Fruit fly (Drosophila melanogaster) whole organism, embryonic: ENCODE measurements around the gene CG4658.

Source experiments
- CG10267 ChIP-seq: fragments of 200-800 bp; sonication (Bioruptor generic); optimal IDR thresholded peaks from 2 replicates; lab custom pipeline; 2018; ENCODE audit warnings: missing biosample characterization, mild to moderate bottlenecking, missing genetic modification characterization, moderate library complexity
- CG10979 ChIP-seq: fragments of 200-800 bp; sonication (Bioruptor generic); optimal IDR thresholded peaks from 2 replicates; lab custom pipeline; 2018; ENCODE audit warnings: missing biosample characterization, mild to moderate bottlenecking, missing genetic modification characterization, moderate library complexity
- CG12942 ChIP-seq: fragments of 200-800 bp; sonication (Bioruptor generic); optimal IDR thresholded peaks from 3 replicates; lab custom pipeline; 2016; ENCODE audit warnings: missing biosample characterization, missing genetic modification characterization
- CG15479 ChIP-seq: fragments of 200-800 bp; sonication (Bioruptor generic); optimal IDR thresholded peaks from 3 replicates; lab custom pipeline; 2019; ENCODE audit warnings: missing biosample characterization, mild to moderate bottlenecking, missing genetic modification characterization, moderate library complexity
- CG15696 ChIP-seq: fragments of 200-800 bp; sonication (Bioruptor generic); optimal IDR thresholded peaks from 2 replicates; lab custom pipeline; 2019; ENCODE audit warnings: missing biosample characterization, mild to moderate bottlenecking, missing genetic modification characterization, moderate library complexity
- CG2199 ChIP-seq: fragments of 200-800 bp; sonication (Bioruptor generic); IDR thresholded peaks from 3 replicates; pipeline ENCODE4 v1.3.6; 2022; ENCODE audit warnings: missing biosample characterization, missing genetic modification characterization
- CG2712 ChIP-seq: fragments of 200-800 bp; optimal IDR thresholded peaks from 3 replicates; lab custom pipeline; 2019; ENCODE audit warnings: missing biosample characterization, mild to moderate bottlenecking, missing genetic modification characterization, moderate library complexity
- CG2889 ChIP-seq: fragments of 200-800 bp; sonication (Bioruptor generic); IDR thresholded peaks from 3 replicates; pipeline ENCODE4 v1.3.6; 2022; ENCODE audit warnings: missing biosample characterization, missing genetic modification characterization
- CG3065 ChIP-seq: fragments of 200-800 bp; sonication (Bioruptor generic); optimal IDR thresholded peaks from 2 replicates; lab custom pipeline; 2016; ENCODE audit warnings: missing biosample characterization, missing genetic modification characterization
- CG32772 ChIP-seq: fragments of 200-800 bp; sonication (Bioruptor generic); IDR thresholded peaks from 2 replicates; pipeline ENCODE4 v1.3.6; 2022; ENCODE audit warnings: missing biosample characterization, missing genetic modification characterization
- CG5180 ChIP-seq: fragments of 200-800 bp; sonication (Bioruptor generic); optimal IDR thresholded peaks from 3 replicates; lab custom pipeline; 2017; ENCODE audit warnings: missing biosample characterization, missing genetic modification characterization, mild to moderate bottlenecking, moderate library complexity, missing genetic modification reagents
- CG6254 ChIP-seq: fragments of 200-800 bp; sonication (Bioruptor generic); optimal IDR thresholded peaks from 3 replicates; lab custom pipeline; 2017; ENCODE audit warnings: mild to moderate bottlenecking, missing biosample characterization, missing genetic modification reagents, missing genetic modification characterization
- CG6654 ChIP-seq: fragments of 200-800 bp; sonication (Bioruptor generic); optimal IDR thresholded peaks from 2 replicates; lab custom pipeline; 2017; ENCODE audit warnings: missing biosample characterization, mild to moderate bottlenecking, missing genetic modification characterization
- CG6765 ChIP-seq: fragments of 200-800 bp; sonication (Bioruptor generic); optimal IDR thresholded peaks from 3 replicates; lab custom pipeline; 2017; ENCODE audit warnings: missing biosample characterization, mild to moderate bottlenecking, missing genetic modification characterization
- CG6813 ChIP-seq: fragments of 200-800 bp; sonication (Bioruptor generic); optimal IDR thresholded peaks from 2 replicates; lab custom pipeline; 2017; ENCODE audit warnings: missing biosample characterization, missing genetic modification characterization, mild to moderate bottlenecking, moderate library complexity, missing genetic modification reagents
- CG7372 ChIP-seq: fragments of 200-800 bp; sonication (Bioruptor generic); IDR thresholded peaks from 2 replicates; pipeline ENCODE4 v1.3.6; 2022; ENCODE audit warnings: missing biosample characterization, missing genetic modification characterization
- CG7987 ChIP-seq: fragments of 200-800 bp; sonication (Bioruptor generic); optimal IDR thresholded peaks from 2 replicates; lab custom pipeline; 2018; ENCODE audit warnings: missing biosample characterization, mild to moderate bottlenecking, missing genetic modification characterization, moderate library complexity
- CG9609 ChIP-seq: fragments of 200-800 bp; sonication (Bioruptor generic); optimal IDR thresholded peaks from 3 replicates; lab custom pipeline; 2016; ENCODE audit warnings: missing biosample characterization, missing genetic modification characterization
- D ChIP-seq, 2 experiments: fragments of 200-800 bp in 1 of 2; fragments of >200 bp in 1 of 2; sonication (Bioruptor generic) in 1 of 2; optimal IDR thresholded peaks; 2 replicates in 1 of 2; 3 replicates in 1 of 2; lab custom pipeline; 2017; ENCODE audit warnings: mild to moderate bottlenecking in 1 of 2, missing biosample characterization in 1 of 2, missing genetic modification characterization in 1 of 2, missing genetic modification reagents in 1 of 2
- Dbx ChIP-seq: fragments of 200-800 bp; sonication (Bioruptor generic); IDR thresholded peaks from 3 replicates; pipeline ENCODE4 v1.3.6; 2022; ENCODE audit warnings: missing biosample characterization, missing genetic modification characterization
- Dek ChIP-seq: fragments of 200-800 bp; sonication (Bioruptor generic); optimal IDR thresholded peaks from 3 replicates; lab custom pipeline; 2019; ENCODE audit warnings: missing biosample characterization, mild to moderate bottlenecking, missing genetic modification characterization, moderate library complexity
- E2f1 ChIP-seq: fragments of 200-800 bp; sonication (Bioruptor generic); IDR thresholded peaks from 2 replicates; pipeline ENCODE4 v1.3.6; 2022; ENCODE audit warnings: missing biosample characterization, missing genetic modification characterization
- Hmx ChIP-seq: fragments of 200-800 bp; sonication (Bioruptor generic); optimal IDR thresholded peaks from 2 replicates; lab custom pipeline; 2016; ENCODE audit warnings: missing biosample characterization, missing genetic modification characterization
- Hr3 ChIP-seq: fragments of 200-800 bp; sonication (Bioruptor generic); optimal IDR thresholded peaks from 3 replicates; lab custom pipeline; 2016; ENCODE audit warnings: missing biosample characterization, missing genetic modification characterization
- Hr51 ChIP-seq, 2 experiments: fragments of 200-800 bp; sonication (Bioruptor generic); optimal IDR thresholded peaks; 2 replicates in 1 of 2; 3 replicates in 1 of 2; lab custom pipeline; 2016 to 2018; ENCODE audit warnings: missing biosample characterization in 2 of 2, missing genetic modification characterization in 2 of 2, mild to moderate bottlenecking in 1 of 2, moderate library complexity in 1 of 2
- Kr ChIP-seq: fragments of 200-800 bp; sonication (Bioruptor generic); optimal IDR thresholded peaks from 2 replicates; lab custom pipeline; 2017; ENCODE audit warnings: missing biosample characterization, mild to moderate bottlenecking, missing genetic modification characterization
- ash1 ChIP-seq: fragments of 200-800 bp; sonication (Bioruptor generic); optimal IDR thresholded peaks from 2 replicates; lab custom pipeline; 2018; ENCODE audit warnings: missing biosample characterization, mild to moderate bottlenecking, missing genetic modification characterization
- corto ChIP-seq: fragments of 200-800 bp; sonication (Bioruptor generic); optimal IDR thresholded peaks from 2 replicates; lab custom pipeline; 2016; ENCODE audit warnings: missing biosample characterization, mild to moderate bottlenecking, missing genetic modification characterization, moderate library complexity
- cwo ChIP-seq: fragments of 200-800 bp; sonication (Bioruptor generic); optimal IDR thresholded peaks from 3 replicates; lab custom pipeline; 2017; ENCODE audit warnings: missing biosample characterization, missing genetic modification characterization, mild to moderate bottlenecking, moderate library complexity, missing genetic modification reagents
- ewg ChIP-seq: fragments of 200-800 bp; sonication (Bioruptor generic); optimal IDR thresholded peaks from 3 replicates; lab custom pipeline; 2017; ENCODE audit warnings: mild to moderate bottlenecking, missing biosample characterization, missing genetic modification reagents, missing genetic modification characterization
- fru ChIP-seq: fragments of >200 bp; optimal IDR thresholded peaks from 2 replicates; lab custom pipeline; 2017
- hbn ChIP-seq: fragments of 200-800 bp; sonication (Bioruptor generic); IDR thresholded peaks from 2 replicates; pipeline ENCODE4 v1.3.6; 2022; ENCODE audit warnings: missing biosample characterization, missing genetic modification characterization; ENCODE audit not compliant: partially characterized antibody
- hkb ChIP-seq, 2 experiments: fragments of 200-800 bp in 1 of 2; fragments of >200 bp in 1 of 2; sonication (Bioruptor generic) in 1 of 2; IDR thresholded peaks in 1 of 2; optimal IDR thresholded peaks in 1 of 2; 2 replicates each; pipeline versions ENCODE4 v1.3.6 to Lab custom; 2017 to 2022; ENCODE audit warnings: missing biosample characterization in 1 of 2, missing genetic modification characterization in 1 of 2
- ken ChIP-seq: fragments of 200-800 bp; sonication (Bioruptor generic); IDR thresholded peaks from 3 replicates; pipeline ENCODE4 v1.3.6; 2022; ENCODE audit warnings: missing biosample characterization, missing genetic modification characterization
- lola ChIP-seq, 3 experiments: fragments of >200 bp in 2 of 3; fragments of 200-800 bp in 1 of 3; sonication (Bioruptor generic) in 1 of 3; optimal IDR thresholded peaks; 2 replicates each; lab custom pipeline; 2017 to 2019; ENCODE audit warnings: missing biosample characterization in 3 of 3, missing genetic modification characterization in 3 of 3, mild to moderate bottlenecking in 1 of 3, moderate library complexity in 1 of 3
- nerfin-2 ChIP-seq: fragments of 200-800 bp; sonication (Bioruptor generic); IDR thresholded peaks from 2 replicates; pipeline ENCODE4 v1.3.6; 2022; ENCODE audit warnings: missing biosample characterization, missing genetic modification characterization; ENCODE audit not compliant: partially characterized antibody
- pb ChIP-seq: fragments of 200-800 bp; sonication (Bioruptor generic); optimal IDR thresholded peaks from 3 replicates; lab custom pipeline; 2016; ENCODE audit warnings: missing biosample characterization, missing genetic modification characterization
- rib ChIP-seq: fragments of 200-800 bp; sonication (Bioruptor generic); IDR thresholded peaks from 2 replicates; pipeline ENCODE4 v1.3.6; 2022; ENCODE audit warnings: missing biosample characterization, missing genetic modification characterization
- schlank ChIP-seq: fragments of 200-800 bp; sonication (Bioruptor generic); optimal IDR thresholded peaks from 2 replicates; lab custom pipeline; 2018; ENCODE audit warnings: missing biosample characterization, mild to moderate bottlenecking, missing genetic modification characterization
- sim ChIP-seq: fragments of 200-800 bp; sonication (Bioruptor generic); IDR thresholded peaks from 2 replicates; pipeline ENCODE4 v1.3.6; 2022; ENCODE audit warnings: missing biosample characterization, missing genetic modification characterization
- sqz ChIP-seq: fragments of 200-800 bp; sonication (Bioruptor generic); optimal IDR thresholded peaks from 3 replicates; lab custom pipeline; 2018; ENCODE audit warnings: missing biosample characterization, mild to moderate bottlenecking, missing genetic modification characterization
- sr ChIP-seq: fragments of 200-800 bp; sonication (Bioruptor generic); IDR thresholded peaks from 3 replicates; pipeline ENCODE4 v1.3.6; 2022; ENCODE audit warnings: missing biosample characterization, missing genetic modification characterization
- ttk ChIP-seq: fragments of 200-800 bp; sonication (Bioruptor generic); IDR thresholded peaks from 2 replicates; pipeline ENCODE4 v2.1.2; 2022; ENCODE audit warnings: missing biosample characterization, missing genetic modification characterization
- twi ChIP-seq: fragments of 200-800 bp; optimal IDR thresholded peaks from 2 replicates; lab custom pipeline; 2019; ENCODE audit warnings: missing biosample characterization, mild to moderate bottlenecking, missing genetic modification characterization, moderate library complexity

CG4658 gene

DNA sequence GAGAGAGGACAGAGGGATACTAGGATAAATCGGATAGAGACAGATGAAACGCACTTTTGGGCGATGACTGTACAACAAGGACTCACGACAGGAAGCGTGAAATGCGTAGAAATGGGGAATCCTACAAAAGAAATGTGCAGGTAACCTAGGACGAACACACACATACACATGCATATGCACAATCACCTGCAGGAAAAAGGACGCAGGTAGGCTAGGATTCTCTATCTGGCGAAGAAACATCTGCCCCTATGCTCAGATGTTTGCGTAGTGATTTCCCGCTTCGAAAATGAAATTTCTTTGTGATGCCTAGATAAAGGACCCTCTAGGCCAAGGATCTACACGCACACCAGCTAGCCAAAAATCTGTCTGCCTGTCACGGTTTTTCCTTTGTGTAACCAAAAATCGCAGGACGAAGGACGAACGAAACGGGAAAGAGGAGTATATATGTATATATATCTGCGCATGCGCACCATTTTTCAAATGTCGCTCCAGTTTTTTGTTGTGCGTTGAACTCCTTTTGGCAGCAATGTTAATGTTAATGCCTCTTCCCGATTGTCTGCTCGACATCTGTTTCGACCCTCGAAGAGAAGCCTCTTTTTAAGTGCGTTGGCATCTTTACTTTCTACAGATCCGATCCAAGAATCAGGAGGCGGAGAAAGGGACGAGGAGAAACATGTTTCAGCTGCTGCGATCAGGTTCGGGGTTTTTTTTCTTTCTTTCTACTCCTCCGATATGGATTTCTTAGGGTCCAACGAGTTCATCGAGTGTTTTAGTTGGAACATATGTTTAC lies 31.5 kb downstream of the CG4658 start (continued):
- TF ChIP-seq sqz (peak; percentile 5), CG2199 (GFP tag; lab: Robert Waterston, UW) (peak; percentile 57; the same call in 1 of the 3 replicates), D (optimal IDR thresholded peaks at IDR 0.05; lab: Kevin White, UChicago) (peak; percentile 96), D (GFP tag; optimal IDR thresholded peaks at IDR 0.05; lab: Kevin White, UChicago) (no peak), rib (no peak)

DNA sequence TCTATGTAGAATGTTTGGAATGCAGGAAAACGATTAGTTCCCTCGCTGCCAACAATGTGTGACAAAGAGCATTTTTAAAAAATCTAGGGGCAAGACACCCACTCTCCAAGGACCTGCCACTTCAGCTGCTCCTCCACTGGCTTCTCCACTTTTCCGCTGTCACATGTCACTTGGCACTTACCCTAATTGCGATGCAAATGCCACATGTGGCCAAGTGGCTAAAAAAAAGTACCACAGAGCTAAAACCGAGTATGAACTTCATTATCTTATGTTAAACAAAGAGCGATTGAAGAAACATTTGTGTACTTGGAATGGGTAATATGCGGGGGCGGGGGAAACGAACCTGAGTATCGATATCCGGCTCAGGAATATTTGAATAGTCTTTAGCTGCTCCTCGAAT lies 32.3 kb downstream of the CG4658 start:
- peak; percentile 92 for TF ChIP-seq twi (tag; lab: Kevin White, UChicago)
- TF ChIP-seq CG15479 (GFP tag; lab: Kevin White, UChicago), result no peak
- peak; percentile 28 for TF ChIP-seq Kr
- TF ChIP-seq CG12942 (GFP tag; lab: Kevin White, UChicago), result no peak
- no peak for TF ChIP-seq sr
- no peak for TF ChIP-seq Dek (tag; lab: Kevin White, UChicago)

dm6 chr2L:9989846-9990506 lies 33.0 kb downstream of the CG4658 start:
- no peak for TF ChIP-seq pb (GFP tag; lab: Kevin White, UChicago)
- no peak for TF ChIP-seq Hr51 (GFP tag; optimal IDR thresholded peaks at IDR 0.05; lab: Kevin White, UChicago)
- TF ChIP-seq CG6254, result no peak
- peak; percentile 59 for TF ChIP-seq CG10979 (tag; lab: Kevin White, UChicago)
- TF ChIP-seq ken (GFP tag; lab: Robert Waterston, UW), result no peak
- no peak for TF ChIP-seq CG9609
- TF ChIP-seq CG6813 (GFP tag; lab: Kevin White, UChicago), result no peak
- TF ChIP-seq CG5180, result no peak
- no peak for TF ChIP-seq cwo (GFP tag; lab: Kevin White, UChicago)
- peak in 1 of 3 experiments; percentile 66 for TF ChIP-seq lola (GFP tag; optimal IDR thresholded peaks at IDR 0.05; lab: Kevin White, UChicago)
- TF ChIP-seq E2f1 (GFP tag; lab: Robert Waterston, UW), result no peak
- TF ChIP-seq CG7987 (GFP tag; lab: Kevin White, UChicago), result no peak
- TF ChIP-seq ttk (GFP tag; lab: Robert Waterston, UW), result no peak
- no peak for TF ChIP-seq Dbx (GFP tag; lab: Robert Waterston, UW)
- no peak for TF ChIP-seq CG6654 (GFP tag; lab: Kevin White, UChicago)
- no peak for TF ChIP-seq fru
- no peak for TF ChIP-seq CG2889 (GFP tag; lab: Robert Waterston, UW)
- no peak for TF ChIP-seq ash1 (GFP tag; lab: Kevin White, UChicago)
- peak; percentile 40 for TF ChIP-seq CG10267 (tag; lab: Kevin White, UChicago)
- no peak for TF ChIP-seq CG7372
- TF ChIP-seq CG32772 (GFP tag; lab: Robert Waterston, UW), result no peak
- peak; percentile 66 for TF ChIP-seq CG2712
- peak; percentile 0 for TF ChIP-seq ewg
- no peak for TF ChIP-seq hbn (GFP tag; lab: Robert Waterston, UW)
- TF ChIP-seq Hmx (GFP tag; lab: Kevin White, UChicago), result no peak
- no peak for TF ChIP-seq Hr3 (GFP tag; lab: Kevin White, UChicago)
- TF ChIP-seq CG15696, result peak; percentile 74
- no peak for TF ChIP-seq schlank (tag; lab: Kevin White, UChicago)
- no peak for TF ChIP-seq nerfin-2
- TF ChIP-seq sim (GFP tag; lab: Robert Waterston, UW), result no peak
- no peak for TF ChIP-seq hkb (optimal IDR thresholded peaks at IDR 0.05; lab: Kevin White, UChicago)
- TF ChIP-seq hkb (GFP tag; IDR thresholded peaks at IDR 0.05; lab: Robert Waterston, UW), result 0 out of 2 replicates have a peak, but pooled peaks have one; percentile 22
- no peak for TF ChIP-seq CG6765
- TF ChIP-seq CG3065 (GFP tag; lab: Kevin White, UChicago), result no peak
- TF ChIP-seq corto (GFP tag; lab: Kevin White, UChicago), result no peak
